6 fruit fly cellular contexts compared by ENCODE assay signal in the genomic region with DNA sequence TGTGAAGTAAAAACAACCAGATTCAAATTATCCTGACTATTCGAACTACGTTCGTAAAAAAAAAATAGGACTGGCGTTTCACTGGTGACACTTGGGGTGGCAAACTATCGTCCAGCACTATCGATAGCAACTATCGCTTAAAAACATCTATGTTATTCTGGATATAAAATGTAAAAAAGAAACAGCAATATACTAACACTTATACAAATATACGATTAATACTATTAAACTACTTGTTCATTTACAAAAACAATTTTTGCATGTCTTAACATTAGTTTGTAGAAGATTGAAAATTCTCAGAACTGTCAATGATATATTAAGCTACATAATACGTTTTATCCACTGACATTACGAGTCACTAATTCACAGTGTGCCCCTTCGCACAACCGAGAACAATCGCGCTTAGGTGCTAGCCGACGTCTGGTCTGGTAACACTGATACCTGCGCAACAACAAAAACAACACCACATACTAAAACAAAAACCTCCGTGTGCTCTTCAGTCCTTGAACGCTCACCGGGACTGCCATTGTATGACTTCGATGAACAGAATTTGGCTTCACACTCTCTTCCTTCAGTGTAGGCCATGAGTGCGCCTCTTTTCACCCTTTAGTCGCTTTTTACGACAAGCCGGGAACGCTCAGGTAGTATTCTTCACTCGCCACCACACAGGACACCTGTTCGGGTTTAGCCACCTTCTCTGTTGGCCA.
TF ChIP-seq lines count a peak whose summit lies in the region.

TSS of gene CG18259 (minus strand) at position 78 of the 707 bp plus-strand sequence.

- no peak for TF ChIP-seq CTCF in whole organism, embryonic (GFP tag; optimal IDR thresholded peaks at IDR 0.05; lab: Kevin White, UChicago)

TF ChIP-seq in Kc167, 6 proteins besides CTCF, POLR2A, EP300 and RAD21:
- TF ChIP-seq h (optimal IDR thresholded peaks at IDR 0.05; lab: Kevin White, UChicago) (no peak), ttk (optimal IDR thresholded peaks at IDR 0.05; lab: Kevin White, UChicago) (no peak), Sin3A (optimal IDR thresholded peaks at IDR 0.05; lab: Kevin White, UChicago) (peak; percentile 85)

TF ChIP-seq in whole organism, adult, 20 proteins besides CTCF, POLR2A, EP300 and RAD21:
- TF ChIP-seq CG14711 (tag; optimal IDR thresholded peaks at IDR 0.05; lab: Kevin White, UChicago) = no peak
- peak; percentile 10 for TF ChIP-seq CG1620 (GFP tag; optimal IDR thresholded peaks at IDR 0.05; lab: Kevin White, UChicago)
- peak; percentile 44 for TF ChIP-seq toe (GFP tag; optimal IDR thresholded peaks at IDR 0.05; lab: Kevin White, UChicago)
- peak; percentile 19 for TF ChIP-seq tj (GFP tag; optimal IDR thresholded peaks at IDR 0.05; lab: Kevin White, UChicago)
- no peak for TF ChIP-seq ovo (GFP tag; optimal IDR thresholded peaks at IDR 0.05; lab: Kevin White, UChicago)
- TF ChIP-seq Hr96 (GFP tag; optimal IDR thresholded peaks at IDR 0.05; lab: Kevin White, UChicago) = peak; percentile 30
- TF ChIP-seq CG5204 (GFP tag; optimal IDR thresholded peaks at IDR 0.05; lab: Kevin White, UChicago) = peak; percentile 1
- TF ChIP-seq CG11617 (GFP tag; optimal IDR thresholded peaks at IDR 0.05; lab: Kevin White, UChicago) = peak; percentile 11

TF ChIP-seq in whole organism, embryonic, 481 proteins besides CTCF, POLR2A, EP300 and RAD21 (continues in another document):
- TF ChIP-seq nerfin-2 (GFP tag; IDR thresholded peaks at IDR 0.05; lab: Robert Waterston, UW; ENCODE audit: partially characterized antibody) (0 out of 2 replicates have a peak, but pooled peaks have one; percentile 38), Dfd (GFP tag; optimal IDR thresholded peaks at IDR 0.05; lab: Kevin White, UChicago) (peak in 1 of 2 experiments; percentile 59), corto (GFP tag; optimal IDR thresholded peaks at IDR 0.05; lab: Kevin White, UChicago) (no peak), row (GFP tag; IDR thresholded peaks at IDR 0.05; lab: Robert Waterston, UW) (peak; percentile 84), HLH4C (GFP tag; IDR thresholded peaks at IDR 0.05; lab: Robert Waterston, UW; ENCODE audit: partially characterized antibody) (peak; percentile 70; the same call in 1 of the 3 replicates), klu (GFP tag; IDR thresholded peaks at IDR 0.05; lab: Robert Waterston, UW) (no peak), CG7556 (GFP tag; optimal IDR thresholded peaks at IDR 0.05; lab: Kevin White, UChicago) (no peak), Camta (GFP tag; optimal IDR thresholded peaks at IDR 0.05; lab: Kevin White, UChicago) (peak; percentile 6), CG15601 (tag; optimal IDR thresholded peaks at IDR 0.05; lab: Kevin White, UChicago) (peak; percentile 20), sd (tag; optimal IDR thresholded peaks at IDR 0.05; lab: Kevin White, UChicago) (no peak), hkb (optimal IDR thresholded peaks at IDR 0.05; lab: Kevin White, UChicago) (peak; percentile 12), hkb (GFP tag; IDR thresholded peaks at IDR 0.05; lab: Robert Waterston, UW) (no peak), Bteb2 (GFP tag; optimal IDR thresholded peaks at IDR 0.05; lab: Kevin White, UChicago) (no peak), HHEX (GFP tag; optimal IDR thresholded peaks at IDR 0.05; lab: Kevin White, UChicago) (no peak), wek (GFP tag; optimal IDR thresholded peaks at IDR 0.05; lab: Kevin White, UChicago) (no peak), Dp (GFP tag; optimal IDR thresholded peaks at IDR 0.05; lab: Kevin White, UChicago) (peak; percentile 24), CG33557 (GFP tag; optimal IDR thresholded peaks at IDR 0.05; lab: Kevin White, UChicago) (no peak)

TF ChIP-seq in whole organism, prepupa, 60 proteins besides CTCF, POLR2A, EP300 and RAD21:
- peak; percentile 9 for TF ChIP-seq CG31627 (GFP tag; optimal IDR thresholded peaks at IDR 0.05; lab: Kevin White, UChicago)
- no peak for TF ChIP-seq CG32006 (GFP tag; optimal IDR thresholded peaks at IDR 0.05; lab: Kevin White, UChicago)
- no peak for TF ChIP-seq fd59A (GFP tag; optimal IDR thresholded peaks at IDR 0.05; lab: Kevin White, UChicago)
- TF ChIP-seq Eip78C (GFP tag; lab: Kevin White, UChicago) = peak; percentile 47
- TF ChIP-seq cyc (GFP tag; optimal IDR thresholded peaks at IDR 0.05; lab: Kevin White, UChicago) = no peak
- no peak for TF ChIP-seq Sox102F (GFP tag; optimal IDR thresholded peaks at IDR 0.05; lab: Kevin White, UChicago)
- TF ChIP-seq pdm3 (GFP tag; optimal IDR thresholded peaks at IDR 0.05; lab: Kevin White, UChicago) = peak; percentile 2
- TF ChIP-seq Blimp-1 (GFP tag; optimal IDR thresholded peaks at IDR 0.05; lab: Kevin White, UChicago) = no peak
- TF ChIP-seq lz (GFP tag; optimal IDR thresholded peaks at IDR 0.05; lab: Kevin White, UChicago) = no peak
- peak; percentile 67 for TF ChIP-seq svp (GFP tag; lab: Kevin White, UChicago)
- TF ChIP-seq CG8319 (GFP tag; optimal IDR thresholded peaks at IDR 0.05; lab: Kevin White, UChicago) = no peak
- TF ChIP-seq CG9139 (GFP tag; optimal IDR thresholded peaks at IDR 0.05; lab: Kevin White, UChicago) = no peak
- TF ChIP-seq CG34406 (GFP tag; optimal IDR thresholded peaks at IDR 0.05; lab: Kevin White, UChicago) = no peak
- peak; percentile 32 for TF ChIP-seq Sox14 (GFP tag; optimal IDR thresholded peaks at IDR 0.05; lab: Kevin White, UChicago)
- TF ChIP-seq spab (GFP tag; optimal IDR thresholded peaks at IDR 0.05; lab: Kevin White, UChicago) = no peak
- no peak for TF ChIP-seq CG8632 (GFP tag; optimal IDR thresholded peaks at IDR 0.05; lab: Kevin White, UChicago)
- TF ChIP-seq CG11902 (GFP tag; optimal IDR thresholded peaks at IDR 0.05; lab: Kevin White, UChicago) = no peak

TF ChIP-seq in whole organism, pupa, 21 proteins besides CTCF, POLR2A, EP300 and RAD21:
- TF ChIP-seq CG34367 (tag; optimal IDR thresholded peaks at IDR 0.05; lab: Kevin White, UChicago) = no peak
- no peak for TF ChIP-seq Pif1A (GFP tag; optimal IDR thresholded peaks at IDR 0.05; lab: Kevin White, UChicago)
- no peak for TF ChIP-seq EcR (GFP tag; optimal IDR thresholded peaks at IDR 0.05; lab: Kevin White, UChicago)
- peak; percentile 24; the same call in 1 of the 3 replicates for TF ChIP-seq CG4496 (GFP tag; IDR thresholded peaks at IDR 0.05; lab: Robert Waterston, UW)

TF ChIP-seq in whole organism, wandering third instar larva, 38 proteins besides CTCF, POLR2A, EP300 and RAD21:
- TF ChIP-seq Dif (GFP tag; optimal IDR thresholded peaks at IDR 0.05; lab: Kevin White, UChicago; ENCODE audit: partially characterized antibody) (no peak), ey (GFP tag; optimal IDR thresholded peaks at IDR 0.05; lab: Kevin White, UChicago) (no peak), N (GFP tag; optimal IDR thresholded peaks at IDR 0.05; lab: Kevin White, UChicago) (peak; percentile 83), psq (GFP tag; optimal IDR thresholded peaks at IDR 0.05; lab: Kevin White, UChicago) (no peak), Rel (GFP tag; optimal IDR thresholded peaks at IDR 0.05; lab: Kevin White, UChicago) (no peak), Rel (tag; optimal IDR thresholded peaks at IDR 0.05; lab: Kevin White, UChicago) (no peak), Sp1 (GFP tag; optimal IDR thresholded peaks at IDR 0.05; lab: Kevin White, UChicago) (peak; percentile 17), Hr78 (GFP tag; optimal IDR thresholded peaks at IDR 0.05; lab: Kevin White, UChicago) (no peak), Dfd (GFP tag; optimal IDR thresholded peaks at IDR 0.05; lab: Kevin White, UChicago) (no peak), dmrt93B (GFP tag; optimal IDR thresholded peaks at IDR 0.05; lab: Kevin White, UChicago) (no peak), woc (GFP tag; optimal IDR thresholded peaks at IDR 0.05; lab: Kevin White, UChicago) (peak; percentile 63), br (GFP tag; optimal IDR thresholded peaks at IDR 0.05; lab: Kevin White, UChicago) (no peak), tai (GFP tag; optimal IDR thresholded peaks at IDR 0.05; lab: Kevin White, UChicago) (no peak), h (GFP tag; optimal IDR thresholded peaks at IDR 0.05; lab: Kevin White, UChicago) (peak; percentile 19), CrebA (GFP tag; optimal IDR thresholded peaks at IDR 0.05; lab: Kevin White, UChicago; ENCODE audit: borderline replicate concordance) (no peak), usp (GFP tag; optimal IDR thresholded peaks at IDR 0.05; lab: Kevin White, UChicago) (no peak), OdsH (GFP tag; optimal IDR thresholded peaks at IDR 0.05; lab: Kevin White, UChicago) (no peak), lola (GFP tag; optimal IDR thresholded peaks at IDR 0.05; lab: Kevin White, UChicago) (no peak), jim (GFP tag; optimal IDR thresholded peaks at IDR 0.05; lab: Kevin White, UChicago) (no peak), dsf (GFP tag; optimal IDR thresholded peaks at IDR 0.05; lab: Kevin White, UChicago; ENCODE audit: borderline replicate concordance) (no peak), Myc (optimal IDR thresholded peaks at IDR 0.05; lab: Kevin White, UChicago) (peak; percentile 1), Abd-B (GFP tag; optimal IDR thresholded peaks at IDR 0.05; lab: Kevin White, UChicago) (no peak), CG32264 (GFP tag; optimal IDR thresholded peaks at IDR 0.05; lab: Kevin White, UChicago) (no peak), sage (GFP tag; optimal IDR thresholded peaks at IDR 0.05; lab: Kevin White, UChicago) (no peak), brk (GFP tag; optimal IDR thresholded peaks at IDR 0.05; lab: Kevin White, UChicago) (no peak), fru (GFP tag; optimal IDR thresholded peaks at IDR 0.05; lab: Kevin White, UChicago) (no peak), pan (optimal IDR thresholded peaks at IDR 0.05; lab: Kevin White, UChicago) (no peak), dl (GFP tag; optimal IDR thresholded peaks at IDR 0.05; lab: Kevin White, UChicago; ENCODE audit: insufficient read depth in 1 of 2, partially characterized antibody in 2 of 2) (no peak), foxo (GFP tag; optimal IDR thresholded peaks at IDR 0.05; lab: Kevin White, UChicago) (peak in 1 of 2 experiments; percentile 5), Hr83 (GFP tag; optimal IDR thresholded peaks at IDR 0.05; lab: Kevin White, UChicago; ENCODE audit: poor library complexity, severe bottlenecking) (no peak), Vsx2 (GFP tag; optimal IDR thresholded peaks at IDR 0.05; lab: Kevin White, UChicago; ENCODE audit: partially characterized antibody) (no peak), Mio (GFP tag; optimal IDR thresholded peaks at IDR 0.05; lab: Kevin White, UChicago) (no peak), Hnf4 (GFP tag; optimal IDR thresholded peaks at IDR 0.05; lab: Kevin White, UChicago) (peak; percentile 21), GATAd (GFP tag; optimal IDR thresholded peaks at IDR 0.05; lab: Kevin White, UChicago) (no peak), rgr (GFP tag; optimal IDR thresholded peaks at IDR 0.05; lab: Kevin White, UChicago) (no peak), Jra (GFP tag; optimal IDR thresholded peaks at IDR 0.05; lab: Kevin White, UChicago) (no peak), sv (GFP tag; optimal IDR thresholded peaks at IDR 0.05; lab: Kevin White, UChicago) (no peak), CG9705 (GFP tag; optimal IDR thresholded peaks at IDR 0.05; lab: Kevin White, UChicago) (peak; percentile 18), HLH106 (tag; optimal IDR thresholded peaks at IDR 0.05; lab: Kevin White, UChicago) (peak; percentile 26)
